Fruit fly (Drosophila melanogaster): Measurements from ENCODE around the gene CG11279.
A peak's percentile ranks its signal among the peaks of the same experiment; 100 is the strongest.

CG11279 gene

DNA sequence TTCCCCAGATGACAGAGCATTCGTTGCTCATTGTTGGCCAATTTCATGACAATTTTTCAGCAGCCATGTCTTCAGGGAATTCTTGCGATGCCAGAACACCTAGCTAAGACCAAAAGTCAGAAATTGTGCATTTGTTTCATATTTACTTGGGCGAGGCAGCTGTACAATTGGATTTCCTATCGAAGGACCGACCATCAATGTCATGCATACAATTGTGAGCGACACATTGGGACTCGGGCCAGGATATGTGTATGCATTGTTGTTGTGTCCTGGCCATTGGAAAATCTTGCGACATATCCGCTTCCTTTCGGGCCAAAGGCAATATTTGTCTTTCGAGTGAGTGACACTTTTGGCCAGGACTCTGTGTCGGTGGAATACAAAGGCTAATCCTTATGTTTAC lies 30.5 kb downstream of the CG11279 start:
- no peak for TF ChIP-seq CG7368 (GFP tag; optimal IDR thresholded peaks at IDR 0.05)
- TF ChIP-seq CG15336 (GFP tag; IDR thresholded peaks at IDR 0.05): no peak
- no peak for TF ChIP-seq CG6792 (GFP tag; optimal IDR thresholded peaks at IDR 0.05)
- no peak for TF ChIP-seq Met (GFP tag; optimal IDR thresholded peaks at IDR 0.05)
- TF ChIP-seq dsx (GFP tag; optimal IDR thresholded peaks at IDR 0.05; ENCODE audit: poor library complexity, severe bottlenecking): no peak
- no peak for TF ChIP-seq CG6854 (GFP tag; optimal IDR thresholded peaks at IDR 0.05)
- TF ChIP-seq OdsH (GFP tag; optimal IDR thresholded peaks at IDR 0.05): no peak
- no peak for TF ChIP-seq CG11294 (GFP tag; IDR thresholded peaks at IDR 0.05)
- no peak for TF ChIP-seq CG4318 (GFP tag; optimal IDR thresholded peaks at IDR 0.05)
- no peak for TF ChIP-seq lz (GFP tag; optimal IDR thresholded peaks at IDR 0.05)
- TF ChIP-seq vri (GFP tag; optimal IDR thresholded peaks at IDR 0.05): no peak
- TF ChIP-seq Smox (GFP tag; optimal IDR thresholded peaks at IDR 0.05): no peak
- no peak for TF ChIP-seq CG9139 (GFP tag; optimal IDR thresholded peaks at IDR 0.05)

DNA sequence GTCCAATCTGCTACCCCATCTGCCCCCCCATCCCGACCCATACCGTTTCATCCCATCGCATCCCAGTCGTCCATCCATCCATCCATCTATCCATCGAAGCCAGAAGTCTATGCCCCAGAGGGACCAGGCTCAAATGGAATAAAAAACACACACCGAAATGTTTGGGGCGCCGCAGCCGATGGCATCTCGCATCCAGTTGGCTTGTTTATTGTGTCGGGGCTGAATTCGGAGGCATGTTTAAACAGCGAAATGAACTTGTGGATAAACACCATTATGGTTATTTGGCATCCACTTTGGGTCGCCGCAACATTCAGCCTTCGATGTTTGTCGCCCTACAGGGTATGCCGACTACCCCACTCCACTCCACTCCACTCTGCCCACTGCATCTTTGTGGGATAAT lies 33.6 kb downstream of the CG11279 start:
- TF ChIP-seq Lpt (GFP tag; optimal IDR thresholded peaks at IDR 0.05): no peak
- peak; percentile 10 for TF ChIP-seq svp (GFP tag)

DNA sequence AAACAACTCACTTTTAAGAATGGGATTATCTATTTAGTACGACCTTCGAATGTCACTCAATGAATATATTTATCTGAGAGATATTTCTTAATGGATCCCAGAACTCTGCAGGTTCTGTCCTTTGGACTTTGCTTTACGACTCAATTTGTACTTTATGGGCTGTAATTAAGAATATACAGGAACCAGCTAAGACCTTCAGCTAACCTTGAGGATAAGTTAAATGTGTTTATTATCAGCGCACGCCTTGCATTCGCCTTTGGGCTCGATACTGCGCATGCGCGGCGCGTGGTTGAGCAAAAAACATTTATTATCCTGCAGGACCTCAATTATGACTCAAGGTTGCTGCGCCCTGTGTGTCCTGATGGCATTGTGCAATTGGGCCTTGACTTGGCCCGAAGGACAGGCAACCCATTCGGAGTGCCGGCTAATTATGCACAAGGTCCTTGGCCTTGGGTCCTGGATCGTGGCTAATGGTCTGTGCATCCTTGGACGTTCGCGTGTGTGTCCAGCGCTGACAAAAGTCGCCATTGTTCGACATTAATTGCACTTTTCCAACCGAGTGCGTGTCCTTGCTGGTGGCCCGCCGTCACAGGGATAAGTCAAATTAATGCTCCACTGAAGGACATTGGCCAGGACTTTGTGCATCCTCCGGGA lies 34.6 kb downstream of the CG11279 start:
- TF ChIP-seq CG11762 (GFP tag; optimal IDR thresholded peaks at IDR 0.05; ENCODE audit: insufficient read depth): no peak
- no peak for TF ChIP-seq fd85E (GFP tag; optimal IDR thresholded peaks at IDR 0.05)

DNA sequence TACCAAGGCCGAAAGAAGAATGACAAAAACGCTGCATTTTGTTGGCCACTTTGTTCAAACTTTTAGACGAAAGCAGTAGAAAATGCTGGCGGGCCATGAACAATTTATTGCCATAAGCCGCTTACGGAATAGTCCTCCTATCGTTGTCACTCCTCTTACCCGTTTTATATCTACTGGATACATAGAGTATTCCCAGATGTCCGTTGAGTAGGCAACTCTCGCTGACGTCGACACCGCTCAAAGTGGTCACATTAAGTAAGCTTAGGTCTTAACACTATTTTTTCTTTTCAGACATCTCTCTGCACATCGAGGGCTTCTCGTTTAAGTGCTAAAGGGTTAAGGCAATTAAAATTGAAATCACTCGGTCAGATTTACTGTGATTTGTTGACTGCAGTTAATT lies 36.7 kb downstream of the CG11279 start:
- TF ChIP-seq achi (GFP tag; optimal IDR thresholded peaks at IDR 0.05): no peak
- TF ChIP-seq vri (GFP tag; optimal IDR thresholded peaks at IDR 0.05): no peak
- TF ChIP-seq CG15336 (GFP tag; IDR thresholded peaks at IDR 0.05): no peak
- TF ChIP-seq Ets96B (tag; optimal IDR thresholded peaks at IDR 0.05): no peak
- TF ChIP-seq Ets21C (GFP tag; optimal IDR thresholded peaks at IDR 0.05): no peak
- TF ChIP-seq CG1621 (tag; optimal IDR thresholded peaks at IDR 0.05): no peak
- no peak for TF ChIP-seq CG6792 (GFP tag; optimal IDR thresholded peaks at IDR 0.05)
- TF ChIP-seq CG6808 (GFP tag; optimal IDR thresholded peaks at IDR 0.05): no peak
- TF ChIP-seq Sox102F (GFP tag; optimal IDR thresholded peaks at IDR 0.05): no peak
- no peak for TF ChIP-seq eg (GFP tag; IDR thresholded peaks at IDR 0.05)
- TF ChIP-seq dac (GFP tag; optimal IDR thresholded peaks at IDR 0.05): no peak
- no peak for TF ChIP-seq acj6 (GFP tag; optimal IDR thresholded peaks at IDR 0.05)
- no peak for TF ChIP-seq CG31627 (GFP tag; optimal IDR thresholded peaks at IDR 0.05)
- TF ChIP-seq Lpt (GFP tag; optimal IDR thresholded peaks at IDR 0.05): no peak
- TF ChIP-seq Eip93F (GFP tag; optimal IDR thresholded peaks at IDR 0.05): no peak
- no peak for TF ChIP-seq net (GFP tag; optimal IDR thresholded peaks at IDR 0.05)
- no peak for TF ChIP-seq dsx (GFP tag; optimal IDR thresholded peaks at IDR 0.05; ENCODE audit: poor library complexity, severe bottlenecking)
- no peak for TF ChIP-seq fd59A (GFP tag; optimal IDR thresholded peaks at IDR 0.05)

DNA sequence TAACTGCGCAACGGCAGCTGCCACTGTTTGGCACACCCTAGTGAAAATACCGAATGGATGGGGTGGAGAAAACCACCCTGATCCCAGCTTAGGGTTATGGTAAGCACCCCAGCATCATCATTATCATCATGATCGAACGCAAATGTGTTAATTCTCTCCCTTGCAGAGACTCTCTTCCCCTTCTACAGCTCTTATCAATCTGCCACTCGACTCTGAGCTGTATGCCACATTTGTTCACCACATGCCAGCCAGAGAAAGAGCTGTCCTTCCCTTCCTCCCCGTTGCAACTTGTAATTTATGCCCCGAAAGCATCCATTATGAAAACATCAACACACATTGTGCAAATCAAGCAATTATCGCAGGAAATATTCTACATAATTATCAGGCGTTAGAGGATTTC lies 37.7 kb downstream of the CG11279 start:
- TF ChIP-seq Sox14 (GFP tag; optimal IDR thresholded peaks at IDR 0.05) (no peak), Lpt (GFP tag; optimal IDR thresholded peaks at IDR 0.05) (no peak), CG8319 (GFP tag; optimal IDR thresholded peaks at IDR 0.05) (no peak), CG10631 (GFP tag; optimal IDR thresholded peaks at IDR 0.05) (no peak)

DNA sequence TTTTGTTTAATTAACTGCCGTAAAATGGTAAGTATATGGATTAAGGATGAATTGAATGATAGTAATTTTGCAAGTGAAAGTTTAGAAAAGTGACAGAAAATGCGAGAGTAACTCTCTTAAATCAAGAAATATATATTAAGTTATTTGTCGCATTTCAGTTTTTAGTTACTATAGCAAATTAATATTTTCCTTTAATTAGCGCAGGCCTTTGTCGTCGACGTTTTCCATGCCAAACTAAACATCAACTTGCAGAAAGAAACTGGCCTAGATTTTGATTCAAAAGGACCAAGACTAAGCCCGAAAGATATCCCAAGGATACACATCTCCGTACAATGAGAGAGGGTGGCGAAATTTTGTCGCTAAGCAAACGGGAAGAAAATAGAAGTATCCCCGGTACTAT lies 40.4 kb downstream of the CG11279 start, which contains the start of gene CG17300:
Gene CG17300, minus strand, starts transcription at position 101 of the 400 bp plus-strand sequence.
- TF ChIP-seq Lpt (GFP tag; optimal IDR thresholded peaks at IDR 0.05) (no peak), pdm3 (GFP tag; optimal IDR thresholded peaks at IDR 0.05) (no peak), achi (GFP tag; optimal IDR thresholded peaks at IDR 0.05) (no peak), Sox15 (GFP tag; optimal IDR thresholded peaks at IDR 0.05) (no peak), CG8319 (GFP tag; optimal IDR thresholded peaks at IDR 0.05) (no peak), Sox14 (GFP tag; optimal IDR thresholded peaks at IDR 0.05) (no peak), Met (GFP tag; optimal IDR thresholded peaks at IDR 0.05) (no peak), CG32006 (GFP tag; optimal IDR thresholded peaks at IDR 0.05) (no peak), Hr39 (GFP tag; optimal IDR thresholded peaks at IDR 0.05) (no peak), Eip78C (GFP tag) (no peak), fkh (GFP tag; optimal IDR thresholded peaks at IDR 0.05) (no peak)
